Fruit fly (Drosophila melanogaster) whole organism, embryonic: Measurements from ENCODE around the gene IM33.

Experiments used
- Bdp1 ChIP-seq: fragments of 200-800 bp; sonication (Bioruptor generic); optimal IDR thresholded peaks from 3 replicates; lab custom pipeline; 2016; ENCODE audit warnings: missing biosample characterization, missing genetic modification characterization
- CG10147 ChIP-seq: fragments of 200-800 bp; sonication (Bioruptor generic); optimal IDR thresholded peaks from 2 replicates; lab custom pipeline; 2019; ENCODE audit warnings: missing biosample characterization, mild to moderate bottlenecking, missing genetic modification characterization, moderate library complexity
- CG10321 ChIP-seq: fragments of 200-800 bp; sonication (Bioruptor generic); IDR thresholded peaks from 2 replicates; pipeline ENCODE4 v1.3.6; 2022; ENCODE audit warnings: missing biosample characterization, missing genetic modification characterization
- CG10565 ChIP-seq: fragments of 200-800 bp; sonication (Bioruptor generic); optimal IDR thresholded peaks from 3 replicates; lab custom pipeline; 2016; ENCODE audit warnings: missing biosample characterization, mild to moderate bottlenecking, missing genetic modification characterization
- CG10959 ChIP-seq: fragments of 200-800 bp; sonication (Bioruptor generic); IDR thresholded peaks from 2 replicates; pipeline ENCODE4 v1.3.6; 2022; ENCODE audit warnings: missing biosample characterization, missing genetic modification characterization
- CG1233 ChIP-seq: fragments of 200-800 bp; sonication (Bioruptor generic); optimal IDR thresholded peaks from 4 replicates; lab custom pipeline; 2018; ENCODE audit warnings: missing biosample characterization, mild to moderate bottlenecking, missing genetic modification characterization
- CG12769 ChIP-seq: fragments of 200-800 bp; sonication (Bioruptor generic); optimal IDR thresholded peaks from 2 replicates; lab custom pipeline; 2019; ENCODE audit warnings: missing biosample characterization, mild to moderate bottlenecking, missing genetic modification characterization, moderate library complexity
- CG14965 ChIP-seq: fragments of 200-800 bp; sonication (Bioruptor generic); optimal IDR thresholded peaks from 2 replicates; lab custom pipeline; 2016; ENCODE audit warnings: missing biosample characterization, missing genetic modification characterization, borderline replicate concordance
- CG17328 ChIP-seq: fragments of 200-800 bp; sonication (Bioruptor generic); IDR thresholded peaks from 2 replicates; pipeline ENCODE4 v1.3.6; 2022; ENCODE audit warnings: missing biosample characterization, missing genetic modification characterization
- CG2199 ChIP-seq: fragments of 200-800 bp; sonication (Bioruptor generic); IDR thresholded peaks from 3 replicates; pipeline ENCODE4 v1.3.6; 2022; ENCODE audit warnings: missing biosample characterization, missing genetic modification characterization
- CG3281 ChIP-seq: fragments of 200-800 bp; sonication (Bioruptor generic); optimal IDR thresholded peaks from 3 replicates; lab custom pipeline; 2017; ENCODE audit warnings: missing biosample characterization, mild to moderate bottlenecking, missing genetic modification characterization
- CG33557 ChIP-seq: fragments of 200-800 bp; sonication (Bioruptor generic); optimal IDR thresholded peaks from 2 replicates; lab custom pipeline; 2019; ENCODE audit warnings: missing biosample characterization, mild to moderate bottlenecking, missing genetic modification characterization, moderate library complexity
- CG3407 ChIP-seq: fragments of 200-800 bp; sonication (Bioruptor generic); optimal IDR thresholded peaks from 2 replicates; lab custom pipeline; 2018; ENCODE audit warnings: missing biosample characterization, mild to moderate bottlenecking, missing genetic modification characterization
- CG43689 ChIP-seq: fragments of 200-800 bp; sonication (Bioruptor generic); IDR thresholded peaks from 2 replicates; pipeline ENCODE4 v1.3.6; 2022; ENCODE audit warnings: missing biosample characterization, missing genetic modification characterization
- CG4820 ChIP-seq: fragments of 200-800 bp; sonication (Bioruptor generic); optimal IDR thresholded peaks from 3 replicates; lab custom pipeline; 2016; ENCODE audit warnings: missing biosample characterization, missing genetic modification characterization
- CG6272 ChIP-seq: fragments of 200-800 bp; sonication (Bioruptor generic); IDR thresholded peaks from 2 replicates; pipeline ENCODE4 v1.3.6; 2022; ENCODE audit warnings: missing biosample characterization, missing genetic modification characterization
- CG9215 ChIP-seq: fragments of 200-800 bp; sonication (Bioruptor generic); IDR thresholded peaks from 2 replicates; pipeline ENCODE4 v1.3.6; 2022; ENCODE audit warnings: missing biosample characterization, missing genetic modification characterization
- CG9932 ChIP-seq: fragments of 200-800 bp; sonication (Bioruptor generic); IDR thresholded peaks from 2 replicates; pipeline ENCODE4 v1.3.6; 2022; ENCODE audit warnings: missing biosample characterization, missing genetic modification characterization
- Camta ChIP-seq: fragments of 200-800 bp; sonication (Bioruptor generic); optimal IDR thresholded peaks from 2 replicates; lab custom pipeline; 2016; ENCODE audit warnings: missing biosample characterization, missing genetic modification characterization
- Dbx ChIP-seq: fragments of 200-800 bp; sonication (Bioruptor generic); IDR thresholded peaks from 3 replicates; pipeline ENCODE4 v1.3.6; 2022; ENCODE audit warnings: missing biosample characterization, missing genetic modification characterization
- Dfd ChIP-seq, 2 experiments: fragments of >200 bp; optimal IDR thresholded peaks; 2 replicates each; lab custom pipeline; 2017; ENCODE audit warnings: missing biosample characterization in 2 of 2, missing genetic modification characterization in 2 of 2
- Doc3 ChIP-seq: fragments of 200-800 bp; sonication (Bioruptor generic); IDR thresholded peaks from 3 replicates; pipeline ENCODE4 v1.3.6; 2022; ENCODE audit warnings: missing biosample characterization, missing genetic modification characterization; ENCODE audit not compliant: partially characterized antibody
- Gug ChIP-seq: fragments of 200-800 bp; sonication (Bioruptor generic); IDR thresholded peaks from 4 replicates; pipeline ENCODE4 v1.3.6; 2022; ENCODE audit warnings: missing biosample characterization, missing genetic modification characterization
- HmgZ ChIP-seq: fragments of 200-800 bp; sonication (Bioruptor generic); optimal IDR thresholded peaks from 2 replicates; lab custom pipeline; 2018; ENCODE audit warnings: missing biosample characterization, mild to moderate bottlenecking, missing genetic modification characterization
- Hr51 ChIP-seq, 2 experiments: fragments of 200-800 bp; sonication (Bioruptor generic); optimal IDR thresholded peaks; 2 replicates in 1 of 2; 3 replicates in 1 of 2; lab custom pipeline; 2016 to 2018; ENCODE audit warnings: missing biosample characterization in 2 of 2, missing genetic modification characterization in 2 of 2, mild to moderate bottlenecking in 1 of 2, moderate library complexity in 1 of 2
- MBD-R2 ChIP-seq: fragments of 200-800 bp; sonication (Bioruptor generic); IDR thresholded peaks from 2 replicates; pipeline ENCODE4 v1.3.6; 2022; ENCODE audit warnings: missing biosample characterization, missing genetic modification characterization
- MTF-1 ChIP-seq: fragments of 200-800 bp; sonication (Bioruptor generic); optimal IDR thresholded peaks from 2 replicates; lab custom pipeline; 2018; ENCODE audit warnings: missing biosample characterization, mild to moderate bottlenecking, missing genetic modification characterization, borderline replicate concordance
- Rfx ChIP-seq: fragments of 200-800 bp; sonication (Bioruptor generic); IDR thresholded peaks from 2 replicates; pipeline ENCODE4 v1.3.6; 2022; ENCODE audit warnings: missing biosample characterization, missing genetic modification characterization
- Scr ChIP-seq: fragments of 200-800 bp; sonication (Bioruptor generic); IDR thresholded peaks from 2 replicates; pipeline ENCODE4 v1.3.6; 2022; ENCODE audit warnings: missing biosample characterization, missing genetic modification characterization; ENCODE audit not compliant: partially characterized antibody
- Six4 ChIP-seq: fragments of 200-800 bp; sonication (Bioruptor generic); optimal IDR thresholded peaks from 2 replicates; lab custom pipeline; 2016; ENCODE audit warnings: missing biosample characterization, missing genetic modification characterization
- Stat92E ChIP-seq, 3 experiments: fragments of >200 bp in 2 of 3; fragments of 200-800 bp in 1 of 3; sonication (Bioruptor generic) in 1 of 3; optimal IDR thresholded peaks; 2 replicates each; lab custom pipeline; 2017 to 2019; ENCODE audit warnings: missing biosample characterization in 3 of 3, missing genetic modification characterization in 3 of 3, mild to moderate bottlenecking in 1 of 3, moderate library complexity in 1 of 3
- YL-1 ChIP-seq: fragments of 200-800 bp; sonication (Bioruptor generic); optimal IDR thresholded peaks from 3 replicates; lab custom pipeline; 2017; ENCODE audit warnings: missing biosample characterization, mild to moderate bottlenecking, missing genetic modification characterization
- ac ChIP-seq: fragments of 200-800 bp; sonication (Bioruptor generic); optimal IDR thresholded peaks from 3 replicates; lab custom pipeline; 2017; ENCODE audit warnings: missing biosample characterization, mild to moderate bottlenecking, missing genetic modification characterization
- al ChIP-seq: fragments of 200-800 bp; sonication (Bioruptor generic); IDR thresholded peaks from 2 replicates; pipeline ENCODE4 v1.3.6; 2022; ENCODE audit warnings: missing biosample characterization, missing genetic modification characterization
- ash1 ChIP-seq: fragments of 200-800 bp; sonication (Bioruptor generic); optimal IDR thresholded peaks from 2 replicates; lab custom pipeline; 2018; ENCODE audit warnings: missing biosample characterization, mild to moderate bottlenecking, missing genetic modification characterization
- cad ChIP-seq: fragments of >200 bp; optimal IDR thresholded peaks from 2 replicates; lab custom pipeline; 2017; ENCODE audit warnings: missing biosample characterization, missing genetic modification characterization
- chn ChIP-seq: fragments of 200-800 bp; sonication (Bioruptor generic); optimal IDR thresholded peaks from 2 replicates; lab custom pipeline; 2016; ENCODE audit warnings: missing biosample characterization, missing genetic modification characterization
- crp ChIP-seq, 2 experiments: fragments of 200-800 bp; sonication (Bioruptor generic); optimal IDR thresholded peaks; 2 replicates in 1 of 2; 3 replicates in 1 of 2; lab custom pipeline; 2017; ENCODE audit warnings: missing biosample characterization in 2 of 2, missing genetic modification characterization in 2 of 2, mild to moderate bottlenecking in 1 of 2, moderate library complexity in 1 of 2
- fd64A ChIP-seq: fragments of 200-800 bp; sonication (Bioruptor generic); optimal IDR thresholded peaks from 3 replicates; lab custom pipeline; 2018; ENCODE audit warnings: missing biosample characterization, mild to moderate bottlenecking, missing genetic modification characterization
- grau ChIP-seq: fragments of 200-800 bp; optimal IDR thresholded peaks from 3 replicates; lab custom pipeline; 2019; ENCODE audit warnings: missing biosample characterization, mild to moderate bottlenecking, missing genetic modification characterization, moderate library complexity
- jumu ChIP-seq: fragments of 200-800 bp; sonication (Bioruptor generic); optimal IDR thresholded peaks from 3 replicates; lab custom pipeline; 2016; ENCODE audit warnings: missing biosample characterization, missing genetic modification characterization
- nerfin-2 ChIP-seq: fragments of 200-800 bp; sonication (Bioruptor generic); IDR thresholded peaks from 2 replicates; pipeline ENCODE4 v1.3.6; 2022; ENCODE audit warnings: missing biosample characterization, missing genetic modification characterization; ENCODE audit not compliant: partially characterized antibody
- nmo ChIP-seq: fragments of 200-800 bp; sonication (Bioruptor generic); optimal IDR thresholded peaks from 2 replicates; lab custom pipeline; 2018; ENCODE audit warnings: missing biosample characterization, mild to moderate bottlenecking, missing genetic modification characterization, moderate library complexity
- phol ChIP-seq: fragments of 200-800 bp; sonication (Bioruptor generic); optimal IDR thresholded peaks from 3 replicates; lab custom pipeline; 2018; ENCODE audit warnings: missing biosample characterization, mild to moderate bottlenecking, missing genetic modification characterization, moderate library complexity
- ro ChIP-seq: fragments of 200-800 bp; sonication (Bioruptor generic); IDR thresholded peaks from 2 replicates; pipeline ENCODE4 v1.3.6; 2022; ENCODE audit warnings: missing biosample characterization, missing genetic modification characterization
- scrt ChIP-seq: fragments of 200-800 bp; sonication (Bioruptor generic); optimal IDR thresholded peaks from 2 replicates; lab custom pipeline; 2018; ENCODE audit warnings: missing biosample characterization, mild to moderate bottlenecking, missing genetic modification characterization, moderate library complexity
- shn ChIP-seq: fragments of 200-800 bp; sonication (Bioruptor generic); optimal IDR thresholded peaks from 3 replicates; lab custom pipeline; 2016; ENCODE audit warnings: missing biosample characterization, missing genetic modification characterization
- sim ChIP-seq: fragments of 200-800 bp; sonication (Bioruptor generic); IDR thresholded peaks from 2 replicates; pipeline ENCODE4 v1.3.6; 2022; ENCODE audit warnings: missing biosample characterization, missing genetic modification characterization
- sqz ChIP-seq: fragments of 200-800 bp; sonication (Bioruptor generic); optimal IDR thresholded peaks from 3 replicates; lab custom pipeline; 2018; ENCODE audit warnings: missing biosample characterization, mild to moderate bottlenecking, missing genetic modification characterization
- ssp ChIP-seq: fragments of 200-800 bp; sonication (Bioruptor generic); IDR thresholded peaks from 2 replicates; pipeline ENCODE4 v1.3.6; 2022; ENCODE audit warnings: missing biosample characterization, missing genetic modification characterization

Gene IM33

DNA sequence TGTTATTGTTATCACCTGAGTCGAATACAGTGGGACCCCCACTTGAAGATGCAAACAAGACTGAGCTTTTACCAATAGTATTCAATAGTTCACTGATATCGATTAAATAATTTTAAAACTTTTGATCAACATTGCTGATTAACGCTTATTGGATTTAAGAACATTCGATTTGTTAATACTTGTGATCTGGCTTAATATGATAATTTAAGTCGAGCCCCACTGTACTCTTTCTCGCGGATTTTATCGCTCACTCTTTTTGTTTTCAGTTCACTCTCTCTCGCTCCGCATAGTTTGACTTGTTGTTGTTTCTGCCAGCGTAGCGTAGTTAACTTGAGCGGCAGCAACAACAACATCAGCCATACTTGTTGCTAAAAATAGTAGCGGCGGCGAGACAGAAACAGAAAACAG lies 40.8 kb downstream of the IM33 start (continued):
- TF ChIP-seq Hr51 (GFP tag; optimal IDR thresholded peaks at IDR 0.05; lab: Kevin White, UChicago) = peak; percentile 96 to 98
- peak; percentile 97 for TF ChIP-seq CG3407
- TF ChIP-seq Gug (GFP tag; lab: Robert Waterston, UW) = peak; percentile 97
- peak; percentile 97 for TF ChIP-seq shn (GFP tag; lab: Kevin White, UChicago)
- TF ChIP-seq Doc3 = no peak
- peak; percentile 99 for TF ChIP-seq CG3281
- TF ChIP-seq phol (tag; lab: Kevin White, UChicago) = peak; percentile 98
- peak; percentile 97 for TF ChIP-seq CG9215
- TF ChIP-seq CG10959 = peak; percentile 97
- peak; percentile 99 for TF ChIP-seq CG12769 (tag; lab: Kevin White, UChicago)
- peak; percentile 98 for TF ChIP-seq Camta (GFP tag; lab: Kevin White, UChicago)
- peak; percentile 93 for TF ChIP-seq ash1 (GFP tag; lab: Kevin White, UChicago)
- TF ChIP-seq CG17328 (GFP tag; lab: Robert Waterston, UW) = peak; percentile 97
- TF ChIP-seq al (GFP tag; lab: Robert Waterston, UW) = peak; percentile 96
- TF ChIP-seq MTF-1 (GFP tag; lab: Kevin White, UChicago) = peak; percentile 95
- TF ChIP-seq chn = peak; percentile 96
- peak; percentile 89 for TF ChIP-seq ssp
- TF ChIP-seq CG10565 (GFP tag; lab: Kevin White, UChicago) = peak; percentile 88
- TF ChIP-seq Rfx = peak; percentile 98
- TF ChIP-seq CG1233 (GFP tag; lab: Kevin White, UChicago) = peak; percentile 98
- TF ChIP-seq Six4 (GFP tag; lab: Kevin White, UChicago) = peak; percentile 98
- peak; percentile 84 for TF ChIP-seq CG43689
- TF ChIP-seq crp (GFP tag; optimal IDR thresholded peaks at IDR 0.05; lab: Kevin White, UChicago) = peak in 1 of 2 experiments; percentile 68
- peak; percentile 97 for TF ChIP-seq scrt (GFP tag; lab: Kevin White, UChicago)
- TF ChIP-seq MBD-R2 (GFP tag; lab: Robert Waterston, UW) = peak; percentile 98
- no peak for TF ChIP-seq cad (GFP tag; lab: Kevin White, UChicago)
- TF ChIP-seq HmgZ (tag; lab: Kevin White, UChicago) = peak; percentile 99
- peak; percentile 87 for TF ChIP-seq CG14965
- TF ChIP-seq ro (GFP tag; lab: Robert Waterston, UW) = peak; percentile 93
- TF ChIP-seq nerfin-2 (GFP tag; lab: Robert Waterston, UW) = no peak
- TF ChIP-seq Stat92E (GFP tag; optimal IDR thresholded peaks at IDR 0.05; lab: Kevin White, UChicago) = peak in 1 of 3 experiments; percentile 98
- peak; percentile 100 for TF ChIP-seq grau
- peak; percentile 98 for TF ChIP-seq CG4820 (GFP tag; lab: Kevin White, UChicago)
- TF ChIP-seq CG2199 (GFP tag; lab: Robert Waterston, UW) = peak; percentile 91
- peak; percentile 99 for TF ChIP-seq CG9932 (GFP tag; lab: Robert Waterston, UW)
- peak; percentile 82 for TF ChIP-seq CG10321 (GFP tag; lab: Robert Waterston, UW)
- peak; percentile 96 for TF ChIP-seq CG6272 (GFP tag; lab: Robert Waterston, UW)
- peak; percentile 91 for TF ChIP-seq Bdp1 (GFP tag; lab: Kevin White, UChicago)
- TF ChIP-seq CG10147 (GFP tag; lab: Kevin White, UChicago) = peak; percentile 98
- TF ChIP-seq fd64A (GFP tag; lab: Kevin White, UChicago) = peak; percentile 98
- TF ChIP-seq ac (GFP tag; lab: Kevin White, UChicago) = peak; percentile 97
- TF ChIP-seq Dbx (GFP tag; lab: Robert Waterston, UW) = peak; percentile 98
- peak; percentile 92 for TF ChIP-seq sim (GFP tag; lab: Robert Waterston, UW)
- TF ChIP-seq jumu (GFP tag; lab: Kevin White, UChicago) = peak; percentile 98
- TF ChIP-seq nmo (GFP tag; lab: Kevin White, UChicago) = peak; percentile 98
- TF ChIP-seq sqz = peak; percentile 97
- TF ChIP-seq CG33557 (GFP tag; lab: Kevin White, UChicago) = peak; percentile 97
- TF ChIP-seq Scr (GFP tag; lab: Robert Waterston, UW) = no peak
- TF ChIP-seq YL-1 (GFP tag; lab: Kevin White, UChicago) = peak; percentile 91
- TF ChIP-seq Dfd (GFP tag; optimal IDR thresholded peaks at IDR 0.05; lab: Kevin White, UChicago) = no peak
